Comparison of ENCODE assay signal across 6 fruit fly cellular contexts in genomic region chr3L:14636740-14637189, dm6.
TF ChIP-seq lines count a peak whose summit lies in the region.

No protein-coding gene starts in this region.

- TF ChIP-seq CTCF in whole organism, embryonic (GFP tag; optimal IDR thresholded peaks at IDR 0.05; lab: Kevin White, UChicago): no peak

TF ChIP-seq in whole organism, 6 proteins besides CTCF, POLR2A, EP300 and RAD21:
- TF ChIP-seq pan (optimal IDR thresholded peaks at IDR 0.05; lab: Kevin White, UChicago) (no peak), Dll (optimal IDR thresholded peaks at IDR 0.05; lab: Kevin White, UChicago) (peak; percentile 13)
TF ChIP-seq in whole organism: peak in this region for 1.

TF ChIP-seq in whole organism, adult, 20 proteins besides CTCF, POLR2A, EP300 and RAD21:
- TF ChIP-seq tj (GFP tag; optimal IDR thresholded peaks at IDR 0.05; lab: Kevin White, UChicago) (peak; percentile 17), cnc (optimal IDR thresholded peaks at IDR 0.05; lab: Kevin White, UChicago) (no peak)

TF ChIP-seq in whole organism, embryonic, 481 proteins besides CTCF, POLR2A, EP300 and RAD21 (continues in another document):
- peak; percentile 29 for TF ChIP-seq gem (tag; optimal IDR thresholded peaks at IDR 0.05; lab: Kevin White, UChicago)
- TF ChIP-seq amos (GFP tag; IDR thresholded peaks at IDR 0.05; lab: Robert Waterston, UW; ENCODE audit: partially characterized antibody): no peak
- TF ChIP-seq D (optimal IDR thresholded peaks at IDR 0.05; lab: Kevin White, UChicago): no peak
- TF ChIP-seq D (GFP tag; optimal IDR thresholded peaks at IDR 0.05; lab: Kevin White, UChicago): no peak
- TF ChIP-seq psq (GFP tag; optimal IDR thresholded peaks at IDR 0.05; lab: Kevin White, UChicago): no peak
- peak; percentile 78 for TF ChIP-seq corto (GFP tag; optimal IDR thresholded peaks at IDR 0.05; lab: Kevin White, UChicago)
- no peak for TF ChIP-seq CG9932 (GFP tag; IDR thresholded peaks at IDR 0.05; lab: Robert Waterston, UW)
- TF ChIP-seq Sin3A (optimal IDR thresholded peaks at IDR 0.05; lab: Kevin White, UChicago): no peak
- TF ChIP-seq ci (GFP tag; IDR thresholded peaks at IDR 0.05; lab: Robert Waterston, UW): 0 out of 3 replicates have a peak, but pooled peaks have one; percentile 15
- peak; percentile 6 for TF ChIP-seq CG7839 (tag; optimal IDR thresholded peaks at IDR 0.05; lab: Kevin White, UChicago)
- TF ChIP-seq CG10979 (tag; optimal IDR thresholded peaks at IDR 0.05; lab: Kevin White, UChicago): peak; percentile 17
- 0 out of 2 replicates have a peak, but pooled peaks have one; percentile 12 for TF ChIP-seq ro (GFP tag; IDR thresholded peaks at IDR 0.05; lab: Robert Waterston, UW)
- TF ChIP-seq sens (GFP tag; lab: Kevin White, UChicago): peak; percentile 70
- no peak for TF ChIP-seq MESR4 (GFP tag; optimal IDR thresholded peaks at IDR 0.05; lab: Kevin White, UChicago)
- TF ChIP-seq chm (GFP tag; IDR thresholded peaks at IDR 0.05; lab: Robert Waterston, UW): no peak
- TF ChIP-seq Optix (GFP tag; IDR thresholded peaks at IDR 0.05; lab: Robert Waterston, UW): no peak
- TF ChIP-seq Drgx (GFP tag; IDR thresholded peaks at IDR 0.05; lab: Robert Waterston, UW): peak; percentile 89
- TF ChIP-seq CG12236 (GFP tag; optimal IDR thresholded peaks at IDR 0.05; lab: Kevin White, UChicago): no peak
- TF ChIP-seq lbe (GFP tag; optimal IDR thresholded peaks at IDR 0.05; lab: Kevin White, UChicago): peak; percentile 76
- TF ChIP-seq hkb (optimal IDR thresholded peaks at IDR 0.05; lab: Kevin White, UChicago): no peak
- TF ChIP-seq hkb (GFP tag; IDR thresholded peaks at IDR 0.05; lab: Robert Waterston, UW): 0 out of 2 replicates have a peak, but pooled peaks have one; percentile 17
- TF ChIP-seq CG11504 (tag; optimal IDR thresholded peaks at IDR 0.05; lab: Kevin White, UChicago): peak; percentile 30

TF ChIP-seq in whole organism, prepupa, 60 proteins besides CTCF, POLR2A, EP300 and RAD21 (continues in another document):
- TF ChIP-seq CG6163 (GFP tag; IDR thresholded peaks at IDR 0.05; lab: Robert Waterston, UW) (peak; percentile 96), Hr4 (GFP tag; optimal IDR thresholded peaks at IDR 0.05; lab: Kevin White, UChicago) (peak; percentile 90), Eip78C (GFP tag; lab: Kevin White, UChicago) (peak; percentile 98), Sox15 (GFP tag; optimal IDR thresholded peaks at IDR 0.05; lab: Kevin White, UChicago) (peak; percentile 83), CG6854 (GFP tag; optimal IDR thresholded peaks at IDR 0.05; lab: Kevin White, UChicago) (peak; percentile 84), CG11902 (GFP tag; optimal IDR thresholded peaks at IDR 0.05; lab: Kevin White, UChicago) (peak; percentile 85), CG6792 (GFP tag; optimal IDR thresholded peaks at IDR 0.05; lab: Kevin White, UChicago) (peak; percentile 94), Hr38 (GFP tag; optimal IDR thresholded peaks at IDR 0.05; lab: Kevin White, UChicago) (no peak), CG16779 (tag; optimal IDR thresholded peaks at IDR 0.05; lab: Kevin White, UChicago) (peak; percentile 84), ss (GFP tag; optimal IDR thresholded peaks at IDR 0.05; lab: Kevin White, UChicago) (peak; percentile 89 to 91), Sox102F (GFP tag; optimal IDR thresholded peaks at IDR 0.05; lab: Kevin White, UChicago) (peak; percentile 90), topi (GFP tag; optimal IDR thresholded peaks at IDR 0.05; lab: Kevin White, UChicago) (peak; percentile 92), dac (GFP tag; optimal IDR thresholded peaks at IDR 0.05; lab: Kevin White, UChicago) (peak; percentile 82), svp (GFP tag; lab: Kevin White, UChicago) (peak; percentile 95), lz (GFP tag; optimal IDR thresholded peaks at IDR 0.05; lab: Kevin White, UChicago) (peak; percentile 90), CG10631 (GFP tag; optimal IDR thresholded peaks at IDR 0.05; lab: Kevin White, UChicago) (peak; percentile 95), cyc (GFP tag; optimal IDR thresholded peaks at IDR 0.05; lab: Kevin White, UChicago) (peak; percentile 90), CG3919 (GFP tag; optimal IDR thresholded peaks at IDR 0.05; lab: Kevin White, UChicago) (peak; percentile 96), CG15336 (GFP tag; IDR thresholded peaks at IDR 0.05; lab: Robert Waterston, UW) (peak; percentile 91), OdsH (GFP tag; optimal IDR thresholded peaks at IDR 0.05; lab: Kevin White, UChicago) (peak; percentile 91), Lpt (GFP tag; optimal IDR thresholded peaks at IDR 0.05; lab: Kevin White, UChicago) (peak; percentile 89), eg (GFP tag; IDR thresholded peaks at IDR 0.05; lab: Robert Waterston, UW) (peak; percentile 93), net (GFP tag; optimal IDR thresholded peaks at IDR 0.05; lab: Kevin White, UChicago) (peak; percentile 89)

TF ChIP-seq in whole organism, pupa, 21 proteins besides CTCF, POLR2A, EP300 and RAD21:
- TF ChIP-seq Pif1A (GFP tag; optimal IDR thresholded peaks at IDR 0.05; lab: Kevin White, UChicago) (peak; percentile 91), CG17806 (tag; optimal IDR thresholded peaks at IDR 0.05; lab: Kevin White, UChicago) (peak; percentile 93), Ets98B (GFP tag; IDR thresholded peaks at IDR 0.05; lab: Robert Waterston, UW) (peak; percentile 89), CG15710 (tag; optimal IDR thresholded peaks at IDR 0.05; lab: Kevin White, UChicago) (peak; percentile 92), CG32121 (GFP tag; IDR thresholded peaks at IDR 0.05; lab: Robert Waterston, UW) (peak; percentile 79), CG10348 (GFP tag; IDR thresholded peaks at IDR 0.05; lab: Robert Waterston, UW) (no peak), CG14655 (GFP tag; optimal IDR thresholded peaks at IDR 0.05; lab: Kevin White, UChicago) (peak; percentile 92), CG8301 (tag; optimal IDR thresholded peaks at IDR 0.05; lab: Kevin White, UChicago) (peak; percentile 93), CG34367 (tag; optimal IDR thresholded peaks at IDR 0.05; lab: Kevin White, UChicago) (peak; percentile 91), Snoo (tag; optimal IDR thresholded peaks at IDR 0.05; lab: Kevin White, UChicago) (peak; percentile 91), fd96Ca (GFP tag; IDR thresholded peaks at IDR 0.05; lab: Robert Waterston, UW) (peak; percentile 80), EcR (GFP tag; optimal IDR thresholded peaks at IDR 0.05; lab: Kevin White, UChicago) (peak; percentile 69), CG12605 (GFP tag; IDR thresholded peaks at IDR 0.05; lab: Robert Waterston, UW) (peak; percentile 91), gl (tag; optimal IDR thresholded peaks at IDR 0.05; lab: Kevin White, UChicago) (peak; percentile 85), CG9948 (tag; optimal IDR thresholded peaks at IDR 0.05; lab: Kevin White, UChicago) (peak; percentile 92), CG4496 (GFP tag; IDR thresholded peaks at IDR 0.05; lab: Robert Waterston, UW) (peak; percentile 89), rn (GFP tag; IDR thresholded peaks at IDR 0.05; lab: Robert Waterston, UW) (peak; percentile 83), CG8159 (tag; optimal IDR thresholded peaks at IDR 0.05; lab: Kevin White, UChicago) (peak; percentile 94), D1 (tag; optimal IDR thresholded peaks at IDR 0.05; lab: Kevin White, UChicago) (peak; percentile 84), Pif1B (GFP tag; optimal IDR thresholded peaks at IDR 0.05; lab: Kevin White, UChicago) (peak; percentile 88), CG13204 (GFP tag; optimal IDR thresholded peaks at IDR 0.05; lab: Kevin White, UChicago) (peak; percentile 89)

TF ChIP-seq in whole organism, wandering third instar larva, 38 proteins besides CTCF, POLR2A, EP300 and RAD21 (continues in another document):
- TF ChIP-seq CrebA (GFP tag; optimal IDR thresholded peaks at IDR 0.05; lab: Kevin White, UChicago; ENCODE audit: borderline replicate concordance) (peak; percentile 31), Dfd (GFP tag; optimal IDR thresholded peaks at IDR 0.05; lab: Kevin White, UChicago) (no peak), Mio (GFP tag; optimal IDR thresholded peaks at IDR 0.05; lab: Kevin White, UChicago) (no peak), tai (GFP tag; optimal IDR thresholded peaks at IDR 0.05; lab: Kevin White, UChicago) (peak; percentile 78), brk (GFP tag; optimal IDR thresholded peaks at IDR 0.05; lab: Kevin White, UChicago) (peak; percentile 79), ey (GFP tag; optimal IDR thresholded peaks at IDR 0.05; lab: Kevin White, UChicago) (peak; percentile 87), dmrt93B (GFP tag; optimal IDR thresholded peaks at IDR 0.05; lab: Kevin White, UChicago) (peak; percentile 79), pan (optimal IDR thresholded peaks at IDR 0.05; lab: Kevin White, UChicago) (no peak), lola (GFP tag; optimal IDR thresholded peaks at IDR 0.05; lab: Kevin White, UChicago) (no peak), sv (GFP tag; optimal IDR thresholded peaks at IDR 0.05; lab: Kevin White, UChicago) (no peak), N (GFP tag; optimal IDR thresholded peaks at IDR 0.05; lab: Kevin White, UChicago) (no peak), CG32264 (GFP tag; optimal IDR thresholded peaks at IDR 0.05; lab: Kevin White, UChicago) (peak; percentile 62), foxo (GFP tag; optimal IDR thresholded peaks at IDR 0.05; lab: Kevin White, UChicago) (peak in 1 of 2 experiments; percentile 92), HLH106 (tag; optimal IDR thresholded peaks at IDR 0.05; lab: Kevin White, UChicago) (peak; percentile 82), GATAd (GFP tag; optimal IDR thresholded peaks at IDR 0.05; lab: Kevin White, UChicago) (no peak), woc (GFP tag; optimal IDR thresholded peaks at IDR 0.05; lab: Kevin White, UChicago) (peak; percentile 82), br (GFP tag; optimal IDR thresholded peaks at IDR 0.05; lab: Kevin White, UChicago) (peak; percentile 93), Hr83 (GFP tag; optimal IDR thresholded peaks at IDR 0.05; lab: Kevin White, UChicago; ENCODE audit: poor library complexity, severe bottlenecking) (peak; percentile 2), OdsH (GFP tag; optimal IDR thresholded peaks at IDR 0.05; lab: Kevin White, UChicago) (peak; percentile 87), Rel (GFP tag; optimal IDR thresholded peaks at IDR 0.05; lab: Kevin White, UChicago) (peak; percentile 49), Rel (tag; optimal IDR thresholded peaks at IDR 0.05; lab: Kevin White, UChicago) (peak; percentile 8), CG9705 (GFP tag; optimal IDR thresholded peaks at IDR 0.05; lab: Kevin White, UChicago) (peak; percentile 71), Abd-B (GFP tag; optimal IDR thresholded peaks at IDR 0.05; lab: Kevin White, UChicago) (no peak), rgr (GFP tag; optimal IDR thresholded peaks at IDR 0.05; lab: Kevin White, UChicago) (peak; percentile 88), jim (GFP tag; optimal IDR thresholded peaks at IDR 0.05; lab: Kevin White, UChicago) (no peak), Hnf4 (GFP tag; optimal IDR thresholded peaks at IDR 0.05; lab: Kevin White, UChicago) (peak; percentile 88), fru (GFP tag; optimal IDR thresholded peaks at IDR 0.05; lab: Kevin White, UChicago) (peak; percentile 93), psq (GFP tag; optimal IDR thresholded peaks at IDR 0.05; lab: Kevin White, UChicago) (peak; percentile 94), Hr78 (GFP tag; optimal IDR thresholded peaks at IDR 0.05; lab: Kevin White, UChicago) (no peak), dsf (GFP tag; optimal IDR thresholded peaks at IDR 0.05; lab: Kevin White, UChicago; ENCODE audit: borderline replicate concordance) (peak; percentile 42)
